Worm (Caenorhabditis elegans): ENCODE measurements around the gene btb-4.
"Not testable (repeated sequence)": the region's sequence is repeated elsewhere in the genome, so short reads cannot be mapped to it uniquely, and the experiment has no call there.

btb-4 gene

DNA sequence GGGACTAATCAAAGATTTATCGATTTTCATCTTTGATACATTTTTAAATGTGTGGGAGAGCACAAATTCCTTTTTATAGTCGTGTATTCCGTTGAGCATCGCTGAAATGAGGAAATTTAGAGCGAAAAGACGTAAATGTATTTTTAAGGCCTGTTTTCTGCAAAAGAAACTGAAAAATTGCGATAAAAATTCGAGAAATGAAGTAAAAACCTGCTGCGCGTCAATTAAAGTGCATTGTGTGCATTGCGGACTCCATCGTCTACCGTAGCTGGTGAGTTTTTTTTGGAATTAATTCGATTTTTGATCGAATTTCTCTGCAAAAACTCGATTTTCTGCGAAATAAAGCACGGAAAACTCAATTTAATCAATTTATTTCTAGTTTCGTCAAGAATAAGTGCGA, 7.2 kb downstream of the btb-4 start, which contains the start of gene bath-19:
TSS of gene bath-19 (minus strand) at position 101 of the 400 bp plus-strand sequence.
- TF ChIP-seq hmbx-1 (tag; optimal IDR thresholded peaks at IDR 0.05): no peak
- TF ChIP-seq scrt-1 (GFP tag; IDR thresholded peaks at IDR 0.05): no peak

DNA sequence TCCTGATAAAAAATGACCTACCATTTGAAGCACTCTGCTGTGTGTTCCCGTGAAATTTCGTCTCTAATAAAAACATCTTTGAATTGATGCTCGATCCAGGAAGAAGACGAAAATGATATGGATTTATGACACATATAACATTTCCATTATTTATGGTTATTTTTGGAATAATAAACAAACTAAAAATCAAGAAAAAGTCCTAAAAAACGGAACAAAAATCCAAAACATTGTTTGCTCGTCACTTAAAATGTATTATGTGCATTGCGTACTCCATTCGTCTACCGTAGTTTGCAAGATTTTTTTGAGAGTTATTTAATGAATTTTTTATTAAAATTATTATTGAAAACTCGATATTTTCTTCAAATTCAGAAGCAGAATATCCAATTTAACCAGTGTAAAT, 10.3 kb downstream of the btb-4 start, which contains the start of gene bath-20:
TSS of gene bath-20 (minus strand) at position 101 of the 400 bp plus-strand sequence.
- TF ChIP-seq ceh-36 (tag; optimal IDR thresholded peaks at IDR 0.05): no peak
- no peak for TF ChIP-seq ceh-13 (GFP tag; optimal IDR thresholded peaks at IDR 0.05)
- no peak for TF ChIP-seq tbx-37 (GFP tag; conservative IDR thresholded peaks at IDR 0.05)
- no peak for TF ChIP-seq ama-1 (optimal IDR thresholded peaks at IDR 0.05)
- no peak for TF ChIP-seq flt-1 (GFP tag; IDR thresholded peaks at IDR 0.05)
- no peak for TF ChIP-seq B0310.2 (tag; optimal IDR thresholded peaks at IDR 0.05)
- no peak for TF ChIP-seq tbx-11 (GFP tag; IDR thresholded peaks at IDR 0.05)

DNA sequence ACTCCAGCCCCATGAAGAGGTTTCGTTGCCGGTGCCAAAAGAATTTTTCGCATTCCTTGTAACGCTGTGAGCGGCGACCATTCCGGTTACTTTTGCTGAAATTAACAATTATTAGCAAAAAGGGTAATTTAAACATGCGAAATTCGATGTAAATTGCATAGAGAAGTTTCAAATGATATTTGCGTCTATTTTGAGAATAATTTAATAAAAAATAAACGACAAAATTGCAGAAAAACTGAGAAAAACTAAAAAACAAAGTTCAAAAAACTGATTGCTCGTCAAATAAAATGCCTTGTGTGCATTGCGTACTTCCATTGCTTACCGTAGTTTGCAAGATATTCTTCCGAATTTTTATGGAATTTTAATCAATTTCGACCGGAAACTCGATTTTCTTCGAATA, 13.4 kb downstream of the btb-4 start, which contains the start of gene bath-24:
TSS of gene bath-24 (minus strand) at position 101 of the 400 bp plus-strand sequence.
- TF ChIP-seq ceh-36 (tag; optimal IDR thresholded peaks at IDR 0.05) (no peak), sea-1 (GFP tag; conservative IDR thresholded peaks at IDR 0.05) (no peak), ets-7 (tag; optimal IDR thresholded peaks at IDR 0.05) (no peak), aly-1 (tag; optimal IDR thresholded peaks at IDR 0.05) (no peak), ceh-13 (GFP tag; optimal IDR thresholded peaks at IDR 0.05) (no peak), tra-4 (tag; optimal IDR thresholded peaks at IDR 0.05) (no peak), hmg-4 (GFP tag; optimal IDR thresholded peaks at IDR 0.05) (no peak), scrt-1 (GFP tag; IDR thresholded peaks at IDR 0.05) (no peak), ama-1 (optimal IDR thresholded peaks at IDR 0.05) (no peak), hmbx-1 (tag; optimal IDR thresholded peaks at IDR 0.05) (no peak), tbx-37 (GFP tag; conservative IDR thresholded peaks at IDR 0.05) (no peak), tbx-11 (GFP tag; IDR thresholded peaks at IDR 0.05) (no peak), hnd-1 (tag; optimal IDR thresholded peaks at IDR 0.05) (no peak), pes-1 (GFP tag; IDR thresholded peaks at IDR 0.05) (no peak), B0310.2 (tag; optimal IDR thresholded peaks at IDR 0.05) (no peak), F13C5.2 (tag; optimal IDR thresholded peaks at IDR 0.05) (no peak), flt-1 (GFP tag; IDR thresholded peaks at IDR 0.05) (no peak)

DNA sequence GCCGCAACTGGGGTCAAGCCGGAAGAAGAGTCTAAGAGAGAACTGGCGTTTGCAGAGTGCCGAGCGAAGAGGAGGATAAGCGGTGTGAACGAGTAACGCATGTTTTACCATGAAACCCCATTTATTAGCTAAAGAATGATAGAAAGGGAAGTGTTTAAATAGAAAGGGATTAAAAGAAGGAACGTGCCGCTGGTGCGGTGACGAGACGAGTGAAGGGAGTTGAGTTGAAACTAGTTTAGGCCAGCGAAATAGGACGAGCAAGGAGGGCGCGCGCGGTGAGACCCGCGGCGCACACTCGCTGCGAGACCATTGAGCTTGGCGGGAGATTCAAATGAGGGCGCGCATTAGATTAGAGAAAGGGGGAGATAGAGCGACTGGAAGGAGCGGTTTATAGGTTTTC, 14.4 kb downstream of the btb-4 start, which contains the start of gene math-1:
TSS of gene math-1 (minus strand) at position 101 of the 400 bp plus-strand sequence.
- TF ChIP-seq scrt-1 (GFP tag; IDR thresholded peaks at IDR 0.05); ceh-36 (tag; optimal IDR thresholded peaks at IDR 0.05); ceh-13 (GFP tag; optimal IDR thresholded peaks at IDR 0.05): not testable (repeated sequence)

ce11 chrII:2051372-2051771, 19.3 kb downstream of the btb-4 start, which contains the start of gene fbxb-35:
fbxb-35 (plus strand) TSS chrII:2051672.
- TF ChIP-seq scrt-1 (GFP tag; IDR thresholded peaks at IDR 0.05) (no peak), B0310.2 (tag; optimal IDR thresholded peaks at IDR 0.05) (no peak), hmg-4 (GFP tag; optimal IDR thresholded peaks at IDR 0.05) (no peak), tbx-11 (GFP tag; IDR thresholded peaks at IDR 0.05) (no peak), hnd-1 (tag; optimal IDR thresholded peaks at IDR 0.05) (no peak), tra-4 (tag; optimal IDR thresholded peaks at IDR 0.05) (no peak), aly-1 (tag; optimal IDR thresholded peaks at IDR 0.05) (no peak), flt-1 (GFP tag; IDR thresholded peaks at IDR 0.05) (no peak), sea-1 (GFP tag; conservative IDR thresholded peaks at IDR 0.05) (no peak), ceh-36 (tag; optimal IDR thresholded peaks at IDR 0.05) (no peak), F13C5.2 (tag; optimal IDR thresholded peaks at IDR 0.05) (no peak), ets-7 (tag; optimal IDR thresholded peaks at IDR 0.05) (no peak), hmbx-1 (tag; optimal IDR thresholded peaks at IDR 0.05) (no peak), tbx-37 (GFP tag; conservative IDR thresholded peaks at IDR 0.05) (no peak), pes-1 (GFP tag; IDR thresholded peaks at IDR 0.05) (no peak), ama-1 (optimal IDR thresholded peaks at IDR 0.05) (no peak), ceh-13 (GFP tag; optimal IDR thresholded peaks at IDR 0.05) (no peak)

DNA sequence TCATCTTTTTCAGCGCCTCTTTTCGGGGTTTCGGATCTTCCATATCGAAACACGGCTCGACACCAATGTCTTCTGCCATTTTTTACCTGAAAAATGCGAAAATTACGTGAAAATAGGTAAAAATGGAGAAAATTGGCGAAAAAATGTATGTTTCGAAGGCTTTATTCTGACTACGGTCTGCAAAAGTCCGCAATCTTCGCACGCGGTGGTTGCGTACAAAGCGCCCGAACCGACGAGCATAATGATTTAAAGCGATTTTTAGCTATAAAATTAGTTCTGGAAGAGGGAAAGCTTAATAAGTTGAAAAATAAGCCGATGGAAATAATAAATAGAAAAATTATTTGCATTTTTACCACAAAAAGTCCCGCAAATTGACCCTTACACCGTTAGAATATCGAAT, 26.9 kb downstream of the btb-4 start, which contains the start of gene F07E5.5:
TSS of gene F07E5.5 (minus strand) at position 86 of the 400 bp plus-strand sequence.
- TF ChIP-seq tra-4 (tag; optimal IDR thresholded peaks at IDR 0.05) (no peak), pes-1 (GFP tag; IDR thresholded peaks at IDR 0.05) (no peak), hmg-4 (GFP tag; optimal IDR thresholded peaks at IDR 0.05) (no peak), scrt-1 (GFP tag; IDR thresholded peaks at IDR 0.05) (no peak), ets-7 (tag; optimal IDR thresholded peaks at IDR 0.05) (no peak), ama-1 (optimal IDR thresholded peaks at IDR 0.05) (no peak), ceh-36 (tag; optimal IDR thresholded peaks at IDR 0.05) (no peak), F13C5.2 (tag; optimal IDR thresholded peaks at IDR 0.05) (no peak), hmbx-1 (tag; optimal IDR thresholded peaks at IDR 0.05) (no peak), hnd-1 (tag; optimal IDR thresholded peaks at IDR 0.05) (no peak), tbx-37 (GFP tag; conservative IDR thresholded peaks at IDR 0.05) (no peak)

ce11 chrII:2063989-2064388, 31.9 kb downstream of the btb-4 start, which contains the start of gene F07E5.13:
F07E5.13 (minus strand) TSS chrII:2064089.
- TF ChIP-seq hmg-4 (GFP tag; optimal IDR thresholded peaks at IDR 0.05) (no peak), ceh-13 (GFP tag; optimal IDR thresholded peaks at IDR 0.05) (no peak), B0310.2 (tag; optimal IDR thresholded peaks at IDR 0.05) (no peak), ama-1 (optimal IDR thresholded peaks at IDR 0.05) (no peak)

DNA sequence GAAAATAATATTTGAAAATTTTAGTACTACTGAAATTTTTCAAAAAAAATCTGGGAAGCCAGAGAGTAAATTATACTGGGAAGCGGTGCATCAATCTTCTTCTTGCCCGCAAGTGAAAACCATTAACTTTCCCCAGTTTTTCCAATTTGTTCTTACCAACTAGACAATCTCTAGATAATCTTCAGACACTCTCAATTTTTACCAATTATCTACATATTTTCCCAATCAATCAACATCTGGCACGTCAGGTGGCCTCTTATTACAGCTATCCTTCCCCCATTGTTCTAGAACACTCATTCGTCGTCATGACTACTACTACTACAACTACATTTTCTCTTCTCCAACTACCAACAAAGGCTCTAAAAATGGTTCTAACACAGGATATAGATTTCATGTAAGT, 32.4 kb downstream of the btb-4 start, which contains the start of gene fbxb-6:
TSS of gene fbxb-6 (plus strand) at position 301 of the 400 bp plus-strand sequence.
- no peak for TF ChIP-seq ets-7 (tag; optimal IDR thresholded peaks at IDR 0.05)
- no peak for TF ChIP-seq tra-4 (tag; optimal IDR thresholded peaks at IDR 0.05)
- TF ChIP-seq B0310.2 (tag; optimal IDR thresholded peaks at IDR 0.05): no peak
- TF ChIP-seq flt-1 (GFP tag; IDR thresholded peaks at IDR 0.05): no peak
- no peak for TF ChIP-seq tbx-11 (GFP tag; IDR thresholded peaks at IDR 0.05)
- no peak for TF ChIP-seq hmg-4 (GFP tag; optimal IDR thresholded peaks at IDR 0.05)
- no peak for TF ChIP-seq tbx-37 (GFP tag; conservative IDR thresholded peaks at IDR 0.05)
- no peak for TF ChIP-seq ceh-13 (GFP tag; optimal IDR thresholded peaks at IDR 0.05)
- TF ChIP-seq hnd-1 (tag; optimal IDR thresholded peaks at IDR 0.05): no peak
- TF ChIP-seq pes-1 (GFP tag; IDR thresholded peaks at IDR 0.05): no peak
- TF ChIP-seq sea-1 (GFP tag; conservative IDR thresholded peaks at IDR 0.05): no peak
- TF ChIP-seq hmbx-1 (tag; optimal IDR thresholded peaks at IDR 0.05): no peak
- TF ChIP-seq scrt-1 (GFP tag; IDR thresholded peaks at IDR 0.05): no peak
- TF ChIP-seq ama-1 (optimal IDR thresholded peaks at IDR 0.05): no peak
- TF ChIP-seq F13C5.2 (tag; optimal IDR thresholded peaks at IDR 0.05): no peak

All from whole organism, early embryonic.